Worm (Caenorhabditis elegans) whole organism, late embryonic: ENCODE results near the gene str-243.

Source experiments
- npax-4 ChIP-seq: sonication (generic microtip); optimal IDR thresholded peaks from 2 replicates; lab custom pipeline; 2016; ENCODE audit warnings: missing genetic modification characterization, missing compliant biosample characterization
- pax-1 ChIP-seq: fragments of 150-350 bp; optimal IDR thresholded peaks from 2 replicates; lab custom pipeline; 2014; ENCODE audit warnings: missing biosample characterization, missing genetic modification characterization
- sox-4 ChIP-seq: sonication (generic microtip); optimal IDR thresholded peaks from 2 replicates; lab custom pipeline; 2017; ENCODE audit warnings: mild to moderate bottlenecking, missing genetic modification characterization, inconsistent platforms, missing compliant biosample characterization

- TF ChIP-seq npax-4 (tag; lab: Kevin White, UChicago) (no peak), pax-1 (tag; lab: Kevin White, UChicago) (no peak), sox-4 (tag; lab: Kevin White, UChicago) (no peak)
Observed at ce11 chrV:1481742-1482141, 40.8 kb upstream of the str-243 start, which contains the start of gene C38C3.4.
